Fruit fly (Drosophila melanogaster) whole organism, embryonic: ENCODE data around the gene CG43901.

Experiments used
- CG11398 ChIP-seq: fragments of 200-800 bp; sonication (Bioruptor generic); optimal IDR thresholded peaks from 2 replicates; lab custom pipeline; 2016; ENCODE audit warnings: missing biosample characterization, missing genetic modification characterization
- CG13296 ChIP-seq: fragments of 200-800 bp; sonication (Bioruptor generic); optimal IDR thresholded peaks from 3 replicates; lab custom pipeline; 2018; ENCODE audit warnings: missing biosample characterization, mild to moderate bottlenecking, missing genetic modification characterization
- CG13624 ChIP-seq: fragments of 200-800 bp; sonication (Bioruptor generic); optimal IDR thresholded peaks from 2 replicates; lab custom pipeline; 2016; ENCODE audit warnings: missing biosample characterization, missing genetic modification characterization
- CG34224 ChIP-seq: fragments of 200-800 bp; sonication (Bioruptor generic); IDR thresholded peaks from 3 replicates; pipeline ENCODE4 v1.3.6; 2022; ENCODE audit warnings: missing biosample characterization, missing genetic modification characterization; ENCODE audit not compliant: partially characterized antibody
- D19B ChIP-seq: fragments of 200-800 bp; sonication (Bioruptor generic); optimal IDR thresholded peaks from 2 replicates; lab custom pipeline; 2017; ENCODE audit warnings: missing biosample characterization, mild to moderate bottlenecking, missing genetic modification characterization
- Drgx ChIP-seq: fragments of 200-800 bp; sonication (Bioruptor generic); IDR thresholded peaks from 2 replicates; pipeline ENCODE4 v1.3.6; 2022; ENCODE audit warnings: missing biosample characterization, missing genetic modification characterization
- Ssrp ChIP-seq: fragments of 200-800 bp; sonication (Bioruptor generic); optimal IDR thresholded peaks from 2 replicates; lab custom pipeline; 2018; ENCODE audit warnings: missing biosample characterization, mild to moderate bottlenecking, missing genetic modification characterization, moderate library complexity
- YL-1 ChIP-seq: fragments of 200-800 bp; sonication (Bioruptor generic); optimal IDR thresholded peaks from 3 replicates; lab custom pipeline; 2017; ENCODE audit warnings: missing biosample characterization, mild to moderate bottlenecking, missing genetic modification characterization
- br ChIP-seq: fragments of >200 bp; optimal IDR thresholded peaks from 2 replicates; lab custom pipeline; 2017
- jigr1 ChIP-seq: fragments of 200-800 bp; sonication (Bioruptor generic); IDR thresholded peaks from 3 replicates; pipeline ENCODE4 v1.3.6; 2022; ENCODE audit warnings: missing biosample characterization, missing genetic modification characterization
- lola ChIP-seq, 3 experiments: fragments of >200 bp in 2 of 3; fragments of 200-800 bp in 1 of 3; sonication (Bioruptor generic) in 1 of 3; optimal IDR thresholded peaks; 2 replicates each; lab custom pipeline; 2017 to 2019; ENCODE audit warnings: missing biosample characterization in 3 of 3, missing genetic modification characterization in 3 of 3, mild to moderate bottlenecking in 1 of 3, moderate library complexity in 1 of 3
- psq ChIP-seq: fragments of 200-800 bp; sonication (Bioruptor generic); optimal IDR thresholded peaks from 2 replicates; lab custom pipeline; 2017; ENCODE audit warnings: missing biosample characterization, missing genetic modification characterization
- sc ChIP-seq, 3 experiments: fragments of >200 bp in 2 of 3; fragments of 200-800 bp in 1 of 3; sonication (Bioruptor generic) in 1 of 3; optimal IDR thresholded peaks; 2 replicates in 2 of 3; 3 replicates in 1 of 3; lab custom pipeline; 2017; ENCODE audit warnings: mild to moderate bottlenecking in 1 of 3, missing biosample characterization in 1 of 3, missing genetic modification characterization in 1 of 3, missing genetic modification reagents in 1 of 3

- TF ChIP-seq CG13296 (GFP tag; lab: Kevin White, UChicago) (no peak), br (lab: Kevin White, UChicago) (no peak), Ssrp (tag; lab: Kevin White, UChicago) (no peak), psq (no peak), CG34224 (GFP tag; lab: Robert Waterston, UW) (no peak), lola (GFP tag; optimal IDR thresholded peaks at IDR 0.05; lab: Kevin White, UChicago) (no peak), jigr1 (GFP tag; lab: Robert Waterston, UW) (no peak), YL-1 (no peak), CG13624 (GFP tag; lab: Kevin White, UChicago) (no peak), sc (optimal IDR thresholded peaks at IDR 0.05; lab: Kevin White, UChicago) (no peak), sc (GFP tag; optimal IDR thresholded peaks at IDR 0.05; lab: Kevin White, UChicago) (no peak), D19B (no peak), Drgx (GFP tag; lab: Robert Waterston, UW) (no peak), CG11398 (GFP tag; lab: Kevin White, UChicago) (no peak)
Measured at dm6 chrX:10912585-10912984, 7.0 kb downstream of the CG43901 start.
